Fruit fly (Drosophila melanogaster) whole organism, embryonic: Measurements from ENCODE around the gene CG32106.

Source experiments
- Atf6 ChIP-seq: fragments of 200-800 bp; sonication (Bioruptor generic); IDR thresholded peaks from 2 replicates; pipeline ENCODE4 v1.3.6; 2022; ENCODE audit warnings: missing biosample characterization, missing genetic modification characterization
- Bgb ChIP-seq: fragments of 200-800 bp; sonication (Bioruptor generic); IDR thresholded peaks from 2 replicates; pipeline ENCODE4 v1.3.6; 2022; ENCODE audit warnings: missing biosample characterization, missing genetic modification characterization; ENCODE audit not compliant: partially characterized antibody
- Bteb2 ChIP-seq: fragments of 200-800 bp; sonication (Bioruptor generic); optimal IDR thresholded peaks from 2 replicates; lab custom pipeline; 2016; ENCODE audit warnings: missing biosample characterization, missing genetic modification characterization
- CG11723 ChIP-seq: fragments of 200-800 bp; sonication (Bioruptor generic); optimal IDR thresholded peaks from 2 replicates; lab custom pipeline; 2017; ENCODE audit warnings: missing biosample characterization, mild to moderate bottlenecking, missing genetic modification characterization
- CG12299 ChIP-seq: fragments of 200-800 bp; sonication (Bioruptor generic); optimal IDR thresholded peaks from 2 replicates; lab custom pipeline; 2018; ENCODE audit warnings: missing biosample characterization, mild to moderate bottlenecking, missing genetic modification characterization
- CG14710 ChIP-seq: fragments of 200-800 bp; sonication (Bioruptor generic); optimal IDR thresholded peaks from 3 replicates; lab custom pipeline; 2019; ENCODE audit warnings: missing biosample characterization, mild to moderate bottlenecking, missing genetic modification characterization, moderate library complexity
- CG14860 ChIP-seq: fragments of 200-800 bp; sonication (Bioruptor generic); IDR thresholded peaks from 3 replicates; pipeline ENCODE4 v1.3.6; 2022; ENCODE audit warnings: missing biosample characterization, missing genetic modification characterization; ENCODE audit not compliant: partially characterized antibody
- CG16813 ChIP-seq: fragments of 200-800 bp; sonication (Bioruptor generic); IDR thresholded peaks from 3 replicates; pipeline ENCODE4 v1.3.6; 2022; ENCODE audit warnings: missing biosample characterization, missing genetic modification characterization; ENCODE audit not compliant: partially characterized antibody
- CG18262 ChIP-seq: fragments of 200-800 bp; optimal IDR thresholded peaks from 3 replicates; lab custom pipeline; 2019; ENCODE audit warnings: missing biosample characterization, mild to moderate bottlenecking, missing genetic modification characterization, moderate library complexity
- CG18764 ChIP-seq: fragments of 200-800 bp; sonication (Bioruptor generic); optimal IDR thresholded peaks from 3 replicates; lab custom pipeline; 2016; ENCODE audit warnings: missing biosample characterization, missing genetic modification characterization
- CG4617 ChIP-seq: fragments of 200-800 bp; sonication (Bioruptor generic); optimal IDR thresholded peaks from 3 replicates; lab custom pipeline; 2016; ENCODE audit warnings: missing biosample characterization, missing genetic modification characterization, borderline replicate concordance
- CG4820 ChIP-seq: fragments of 200-800 bp; sonication (Bioruptor generic); optimal IDR thresholded peaks from 3 replicates; lab custom pipeline; 2016; ENCODE audit warnings: missing biosample characterization, missing genetic modification characterization
- CG7963 ChIP-seq: fragments of 200-800 bp; sonication (Bioruptor generic); IDR thresholded peaks from 3 replicates; pipeline ENCODE4 v1.3.6; 2022; ENCODE audit warnings: missing biosample characterization, missing genetic modification characterization; ENCODE audit not compliant: partially characterized antibody
- CG8478 ChIP-seq: fragments of >200 bp; optimal IDR thresholded peaks from 2 replicates; lab custom pipeline; 2018
- Doc3 ChIP-seq: fragments of 200-800 bp; sonication (Bioruptor generic); IDR thresholded peaks from 3 replicates; pipeline ENCODE4 v1.3.6; 2022; ENCODE audit warnings: missing biosample characterization, missing genetic modification characterization; ENCODE audit not compliant: partially characterized antibody
- E2f2 ChIP-seq: fragments of 200-800 bp; sonication (Bioruptor generic); IDR thresholded peaks from 2 replicates; pipeline ENCODE4 v1.3.6; 2022; ENCODE audit warnings: missing biosample characterization, missing genetic modification characterization
- Eip74EF ChIP-seq, 2 experiments: fragments of 200-800 bp in 1 of 2; fragments of >200 bp in 1 of 2; sonication (Bioruptor generic) in 1 of 2; optimal IDR thresholded peaks; 2 replicates each; lab custom pipeline; 2017 to 2019; ENCODE audit warnings: missing biosample characterization in 2 of 2, missing genetic modification characterization in 2 of 2, mild to moderate bottlenecking in 1 of 2, moderate library complexity in 1 of 2
- Fer1 ChIP-seq: fragments of 200-800 bp; sonication (Bioruptor generic); optimal IDR thresholded peaks from 2 replicates; lab custom pipeline; 2017; ENCODE audit warnings: missing biosample characterization, mild to moderate bottlenecking, missing genetic modification characterization
- HmgZ ChIP-seq: fragments of 200-800 bp; sonication (Bioruptor generic); optimal IDR thresholded peaks from 2 replicates; lab custom pipeline; 2018; ENCODE audit warnings: missing biosample characterization, mild to moderate bottlenecking, missing genetic modification characterization
- MBD-R2 ChIP-seq: fragments of 200-800 bp; sonication (Bioruptor generic); IDR thresholded peaks from 2 replicates; pipeline ENCODE4 v1.3.6; 2022; ENCODE audit warnings: missing biosample characterization, missing genetic modification characterization
- Neu2 ChIP-seq: fragments of 200-800 bp; sonication (Bioruptor generic); optimal IDR thresholded peaks from 3 replicates; lab custom pipeline; 2016; ENCODE audit warnings: missing biosample characterization, missing genetic modification characterization, borderline replicate concordance
- Opbp ChIP-seq: fragments of 200-800 bp; sonication (Bioruptor generic); IDR thresholded peaks from 3 replicates; pipeline ENCODE4 v1.3.6; 2022; ENCODE audit warnings: missing biosample characterization, missing genetic modification characterization; ENCODE audit not compliant: partially characterized antibody
- PHDP ChIP-seq: fragments of 200-800 bp; sonication (Bioruptor generic); optimal IDR thresholded peaks from 3 replicates; lab custom pipeline; 2018; ENCODE audit warnings: missing biosample characterization, mild to moderate bottlenecking, missing genetic modification characterization, moderate library complexity
- Scr ChIP-seq: fragments of 200-800 bp; sonication (Bioruptor generic); IDR thresholded peaks from 2 replicates; pipeline ENCODE4 v1.3.6; 2022; ENCODE audit warnings: missing biosample characterization, missing genetic modification characterization; ENCODE audit not compliant: partially characterized antibody
- Taf1 ChIP-seq: fragments of 200-800 bp; sonication (Bioruptor generic); IDR thresholded peaks from 2 replicates; pipeline ENCODE4 v1.3.6; 2022; ENCODE audit warnings: missing biosample characterization, missing genetic modification characterization
- YL-1 ChIP-seq: fragments of 200-800 bp; sonication (Bioruptor generic); optimal IDR thresholded peaks from 3 replicates; lab custom pipeline; 2017; ENCODE audit warnings: missing biosample characterization, mild to moderate bottlenecking, missing genetic modification characterization
- al ChIP-seq: fragments of 200-800 bp; sonication (Bioruptor generic); IDR thresholded peaks from 2 replicates; pipeline ENCODE4 v1.3.6; 2022; ENCODE audit warnings: missing biosample characterization, missing genetic modification characterization
- exex ChIP-seq: fragments of 200-800 bp; sonication (Bioruptor generic); optimal IDR thresholded peaks from 4 replicates; lab custom pipeline; 2018; ENCODE audit warnings: missing biosample characterization, mild to moderate bottlenecking, missing genetic modification characterization, moderate library complexity
- gfzf ChIP-seq: fragments of 200-800 bp; sonication (Bioruptor generic); optimal IDR thresholded peaks from 2 replicates; lab custom pipeline; 2016; ENCODE audit warnings: missing biosample characterization, mild to moderate bottlenecking, missing genetic modification characterization, moderate library complexity
- hbn ChIP-seq: fragments of 200-800 bp; sonication (Bioruptor generic); IDR thresholded peaks from 2 replicates; pipeline ENCODE4 v1.3.6; 2022; ENCODE audit warnings: missing biosample characterization, missing genetic modification characterization; ENCODE audit not compliant: partially characterized antibody
- ind ChIP-seq: fragments of 200-800 bp; sonication (Bioruptor generic); optimal IDR thresholded peaks from 3 replicates; lab custom pipeline; 2016; ENCODE audit warnings: missing biosample characterization, missing genetic modification characterization
- jumu ChIP-seq: fragments of 200-800 bp; sonication (Bioruptor generic); optimal IDR thresholded peaks from 3 replicates; lab custom pipeline; 2016; ENCODE audit warnings: missing biosample characterization, missing genetic modification characterization
- lilli ChIP-seq: fragments of 200-800 bp; sonication (Bioruptor generic); optimal IDR thresholded peaks from 3 replicates; lab custom pipeline; 2016; ENCODE audit warnings: missing biosample characterization, missing genetic modification characterization
- luna ChIP-seq: fragments of 200-800 bp; sonication (Bioruptor generic); optimal IDR thresholded peaks from 2 replicates; lab custom pipeline; 2016; ENCODE audit warnings: missing biosample characterization, missing genetic modification characterization
- maf-S ChIP-seq: fragments of 200-800 bp; sonication (Bioruptor generic); optimal IDR thresholded peaks from 2 replicates; lab custom pipeline; 2016; ENCODE audit warnings: missing biosample characterization, missing genetic modification characterization
- mirr ChIP-seq: fragments of 200-800 bp; sonication (Bioruptor generic); optimal IDR thresholded peaks from 3 replicates; lab custom pipeline; 2018; ENCODE audit warnings: missing biosample characterization, mild to moderate bottlenecking, missing genetic modification characterization
- mld ChIP-seq: fragments of 200-800 bp; sonication (Bioruptor generic); IDR thresholded peaks from 3 replicates; pipeline ENCODE4 v1.3.6; 2022; ENCODE audit warnings: missing biosample characterization, missing genetic modification characterization; ENCODE audit not compliant: partially characterized antibody
- nerfin-2 ChIP-seq: fragments of 200-800 bp; sonication (Bioruptor generic); IDR thresholded peaks from 2 replicates; pipeline ENCODE4 v1.3.6; 2022; ENCODE audit warnings: missing biosample characterization, missing genetic modification characterization; ENCODE audit not compliant: partially characterized antibody
- pfk ChIP-seq: fragments of 200-800 bp; sonication (Bioruptor generic); optimal IDR thresholded peaks from 2 replicates; lab custom pipeline; 2018; ENCODE audit warnings: missing biosample characterization, mild to moderate bottlenecking, missing genetic modification characterization, moderate library complexity
- rib ChIP-seq: fragments of 200-800 bp; sonication (Bioruptor generic); IDR thresholded peaks from 2 replicates; pipeline ENCODE4 v1.3.6; 2022; ENCODE audit warnings: missing biosample characterization, missing genetic modification characterization
- sd ChIP-seq: fragments of 200-800 bp; sonication (Bioruptor generic); optimal IDR thresholded peaks from 3 replicates; lab custom pipeline; 2018; ENCODE audit warnings: missing biosample characterization, mild to moderate bottlenecking, missing genetic modification characterization, moderate library complexity
- ssp ChIP-seq: fragments of 200-800 bp; sonication (Bioruptor generic); IDR thresholded peaks from 2 replicates; pipeline ENCODE4 v1.3.6; 2022; ENCODE audit warnings: missing biosample characterization, missing genetic modification characterization
- tll ChIP-seq, 2 experiments: fragments of 200-800 bp in 1 of 2; fragments of >200 bp in 1 of 2; sonication (Bioruptor generic) in 1 of 2; optimal IDR thresholded peaks; 2 replicates each; lab custom pipeline; 2017 to 2019; ENCODE audit warnings: missing biosample characterization in 2 of 2, missing genetic modification characterization in 2 of 2, mild to moderate bottlenecking in 1 of 2, moderate library complexity in 1 of 2
- unc-4 ChIP-seq: fragments of 200-800 bp; sonication (Bioruptor generic); IDR thresholded peaks from 2 replicates; pipeline ENCODE4 v1.3.6; 2022; ENCODE audit warnings: missing biosample characterization, missing genetic modification characterization; ENCODE audit not compliant: partially characterized antibody
- zfh2 ChIP-seq: fragments of 200-800 bp; sonication (Bioruptor generic); optimal IDR thresholded peaks from 2 replicates; lab custom pipeline; 2016; ENCODE audit warnings: missing biosample characterization, missing genetic modification characterization

CG32106 gene

dm6 chr3L:12741608-12742007 lies 36.9 kb downstream of the CG32106 start, which contains the start of gene CG32112 (continued):
- peak; percentile 53; the same call in 1 of the 3 replicates for TF ChIP-seq CG7963 (GFP tag; lab: Robert Waterston, UW)
- TF ChIP-seq gfzf: peak; percentile 26
- no peak for TF ChIP-seq Neu2 (GFP tag; lab: Kevin White, UChicago)
- TF ChIP-seq CG8478 (lab: Kevin White, UChicago): no peak
- TF ChIP-seq Scr (GFP tag; lab: Robert Waterston, UW): peak; percentile 82
- TF ChIP-seq Opbp: peak; percentile 58; the same call in 1 of the 3 replicates
- no peak for TF ChIP-seq Bteb2 (GFP tag; lab: Kevin White, UChicago)
- TF ChIP-seq YL-1 (GFP tag; lab: Kevin White, UChicago): peak; percentile 57
- peak; percentile 52 for TF ChIP-seq lilli (GFP tag; lab: Kevin White, UChicago)
- TF ChIP-seq CG16813: peak; percentile 60
- peak; percentile 10 for TF ChIP-seq CG18262 (tag; lab: Kevin White, UChicago)
- TF ChIP-seq CG14860 (GFP tag; lab: Robert Waterston, UW): peak; percentile 54; the same call in 2 of the 3 replicates
- no peak for TF ChIP-seq CG4820 (GFP tag; lab: Kevin White, UChicago)
- no peak for TF ChIP-seq mld (GFP tag; lab: Robert Waterston, UW)
- TF ChIP-seq MBD-R2: peak; percentile 64
- TF ChIP-seq exex: peak; percentile 17

DNA sequence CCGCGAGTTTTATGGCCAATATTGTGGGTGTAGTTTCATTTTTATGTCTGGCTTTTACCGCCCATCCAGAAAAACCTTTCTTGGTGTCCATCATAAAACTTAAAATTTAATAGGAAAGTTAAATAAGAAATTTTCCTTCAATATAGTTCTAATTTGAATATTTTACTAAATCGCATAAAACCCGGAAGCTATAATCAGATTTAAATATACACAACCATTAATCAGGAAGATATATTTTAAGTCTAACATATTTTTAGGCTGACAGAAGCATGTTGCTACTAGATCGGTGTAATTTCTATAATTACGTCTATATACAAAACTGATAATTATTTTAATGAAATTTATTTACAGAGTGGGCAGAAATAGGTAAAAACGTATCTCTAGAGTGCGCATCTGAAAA lies 42.8 kb downstream of the CG32106 start:
- TF ChIP-seq zfh2 (GFP tag; lab: Kevin White, UChicago) (no peak), Eip74EF (GFP tag; optimal IDR thresholded peaks at IDR 0.05; lab: Kevin White, UChicago) (peak in 1 of 2 experiments; percentile 92)

dm6 chr3L:12734550-12735012 lies 43.9 kb downstream of the CG32106 start, which contains the start of the genes SmD1 and Ptp69D:
SmD1 (minus strand) TSS chr3L:12734611.
Ptp69D (plus strand) TSS chr3L:12734945.
- TF ChIP-seq CG4617 (GFP tag; lab: Kevin White, UChicago): peak; percentile 22
- peak; percentile 77 for TF ChIP-seq unc-4 (GFP tag; lab: Robert Waterston, UW)
- no peak for TF ChIP-seq mirr (GFP tag; lab: Kevin White, UChicago)
- TF ChIP-seq pfk: peak; percentile 90
- no peak for TF ChIP-seq maf-S (GFP tag; lab: Kevin White, UChicago)
- TF ChIP-seq CG12299 (tag; lab: Kevin White, UChicago): peak; percentile 10
- peak; percentile 7 for TF ChIP-seq PHDP (tag; lab: Kevin White, UChicago)
- TF ChIP-seq jumu (GFP tag; lab: Kevin White, UChicago): no peak
- TF ChIP-seq Fer1: no peak
- TF ChIP-seq rib: no peak
- peak; percentile 91 for TF ChIP-seq sd (tag; lab: Kevin White, UChicago)
- peak; percentile 70; the same call in 2 of the 3 replicates for TF ChIP-seq Opbp
- peak; percentile 77 for TF ChIP-seq ssp (GFP tag; lab: Robert Waterston, UW)
- peak; percentile 72 for TF ChIP-seq CG14710
- TF ChIP-seq nerfin-2: peak; percentile 55
- no peak for TF ChIP-seq Taf1
- TF ChIP-seq Doc3: peak; percentile 73
- TF ChIP-seq Scr (GFP tag; lab: Robert Waterston, UW): peak; percentile 88
- TF ChIP-seq Bgb: peak; percentile 68
- TF ChIP-seq E2f2 (GFP tag; lab: Robert Waterston, UW): peak; percentile 12; the same call in 1 of the 2 replicates
- peak in 1 of 2 experiments; percentile 48 for TF ChIP-seq tll (GFP tag; optimal IDR thresholded peaks at IDR 0.05; lab: Kevin White, UChicago)
- no peak for TF ChIP-seq al
- TF ChIP-seq gfzf: peak; percentile 7
- no peak for TF ChIP-seq Atf6 (GFP tag; lab: Robert Waterston, UW)
- TF ChIP-seq ind (GFP tag; lab: Kevin White, UChicago): no peak
- TF ChIP-seq CG11723 (GFP tag; lab: Kevin White, UChicago): peak; percentile 47
- TF ChIP-seq HmgZ: peak; percentile 0
- peak; percentile 87 for TF ChIP-seq CG16813
- peak; percentile 59 for TF ChIP-seq hbn (GFP tag; lab: Robert Waterston, UW)
- no peak for TF ChIP-seq luna (GFP tag; lab: Kevin White, UChicago)
- TF ChIP-seq CG18764 (GFP tag; lab: Kevin White, UChicago): no peak
